Fruit fly (Drosophila melanogaster): Measurements from ENCODE around the gene Tgi.
A peak's percentile ranks its signal among the peaks of the same experiment; 100 is the strongest.

DNA sequence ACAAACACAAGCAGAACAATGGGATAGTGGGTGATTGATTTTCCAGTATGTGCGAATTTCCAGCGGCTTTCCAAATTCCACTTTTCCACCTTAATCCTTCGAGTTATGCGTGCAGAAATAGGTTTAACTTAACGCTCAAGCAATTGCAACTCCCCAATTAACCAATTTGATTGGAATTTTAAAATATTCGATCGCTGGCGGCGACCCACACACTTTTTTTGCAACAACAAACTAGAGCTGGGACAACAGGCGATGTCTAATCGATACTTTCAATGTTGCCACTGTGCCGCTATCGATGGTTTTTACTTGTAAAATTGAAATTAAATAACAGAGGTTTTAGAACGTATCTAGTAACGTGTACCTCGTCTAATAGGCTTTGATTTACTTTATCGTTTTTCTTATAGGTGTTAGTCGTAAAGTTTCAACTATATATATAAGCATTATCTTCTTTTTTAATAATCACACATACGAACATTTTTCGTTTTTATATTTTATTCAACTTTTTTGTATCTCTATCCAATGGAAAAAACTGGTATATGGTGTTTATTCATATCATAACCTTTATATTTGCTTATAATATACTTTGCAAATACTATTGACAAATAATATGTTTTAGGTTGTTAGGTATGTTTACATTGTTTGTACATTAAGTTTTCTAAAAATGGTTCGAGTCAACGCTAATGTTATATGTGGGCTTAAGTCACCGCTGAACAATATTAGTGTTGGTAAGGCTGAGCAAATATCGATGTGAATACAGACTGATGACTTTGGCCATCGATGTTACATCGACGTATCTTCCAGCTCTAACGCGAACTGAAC is at the start of gene Tgi, which contains the start of gene Abp1:
- TF ChIP-seq NK7.1 (GFP tag; optimal IDR thresholded peaks at IDR 0.05) (no peak), fd102C (GFP tag; optimal IDR thresholded peaks at IDR 0.05) (no peak), Hr78 (GFP tag; optimal IDR thresholded peaks at IDR 0.05) (no peak), CG2202 (tag; optimal IDR thresholded peaks at IDR 0.05) (no peak), sug (tag; optimal IDR thresholded peaks at IDR 0.05) (peak; percentile 21), disco-r (GFP tag; optimal IDR thresholded peaks at IDR 0.05) (no peak), scrt (GFP tag; optimal IDR thresholded peaks at IDR 0.05) (no peak), ATbp (GFP tag; optimal IDR thresholded peaks at IDR 0.05) (no peak), CG18262 (tag; optimal IDR thresholded peaks at IDR 0.05) (no peak), jigr1 (GFP tag; IDR thresholded peaks at IDR 0.05) (no peak), tup (GFP tag; optimal IDR thresholded peaks at IDR 0.05) (no peak), CG6254 (GFP tag; optimal IDR thresholded peaks at IDR 0.05) (no peak)
